Fruit fly (Drosophila melanogaster): ENCODE data around the gene Ir10a.

Ir10a gene

dm6 chrX:11347809-11348208, 36.8 kb upstream of the Ir10a start, which contains the start of the genes GCS1 and CG11756 (continued):
- no peak for TF ChIP-seq bigmax (GFP tag; optimal IDR thresholded peaks at IDR 0.05)

- TF ChIP-seq CG43689 (GFP tag; IDR thresholded peaks at IDR 0.05) (no peak), Fer2 (tag; optimal IDR thresholded peaks at IDR 0.05) (no peak), Med (GFP tag) (peak; percentile 20), Hr78 (GFP tag; optimal IDR thresholded peaks at IDR 0.05) (no peak), kni (GFP tag; optimal IDR thresholded peaks at IDR 0.05) (no peak), Taf1 (GFP tag; IDR thresholded peaks at IDR 0.05) (no peak), eve (GFP tag; optimal IDR thresholded peaks at IDR 0.05) (no peak), CG16815 (GFP tag; optimal IDR thresholded peaks at IDR 0.05) (no peak), CG12219 (GFP tag; optimal IDR thresholded peaks at IDR 0.05) (no peak), tgo (GFP tag; IDR thresholded peaks at IDR 0.05) (no peak), sug (tag; optimal IDR thresholded peaks at IDR 0.05) (peak; percentile 42), CG11696 (GFP tag; IDR thresholded peaks at IDR 0.05) (no peak), usp (GFP tag; optimal IDR thresholded peaks at IDR 0.05) (no peak), gem (tag; optimal IDR thresholded peaks at IDR 0.05) (peak; percentile 25), exex (tag; optimal IDR thresholded peaks at IDR 0.05) (peak; percentile 74), CG2129 (GFP tag; IDR thresholded peaks at IDR 0.05; ENCODE audit: partially characterized antibody) (no peak), mirr (GFP tag; optimal IDR thresholded peaks at IDR 0.05) (peak; percentile 10), CG18599 (GFP tag; optimal IDR thresholded peaks at IDR 0.05) (no peak)
Measured at dm6 chrX:11342771-11343170, 31.8 kb upstream of the Ir10a start.

- TF ChIP-seq tgo (GFP tag; IDR thresholded peaks at IDR 0.05): 0 out of 3 replicates have a peak, but pooled peaks have one; percentile 13
- no peak for TF ChIP-seq phol (tag; optimal IDR thresholded peaks at IDR 0.05)
- no peak for TF ChIP-seq seq (GFP tag; IDR thresholded peaks at IDR 0.05)
- TF ChIP-seq tap (tag; optimal IDR thresholded peaks at IDR 0.05): no peak
- no peak for TF ChIP-seq Atf-2 (GFP tag; optimal IDR thresholded peaks at IDR 0.05)
- TF ChIP-seq grau (tag; optimal IDR thresholded peaks at IDR 0.05): peak; percentile 72
- no peak for TF ChIP-seq hth (optimal IDR thresholded peaks at IDR 0.05)
- no peak for TF ChIP-seq zfh2 (GFP tag; optimal IDR thresholded peaks at IDR 0.05)
- 0 out of 2 replicates have a peak, but pooled peaks have one; percentile 5 for TF ChIP-seq CG32532 (GFP tag; IDR thresholded peaks at IDR 0.05)
- TF ChIP-seq chif (GFP tag; optimal IDR thresholded peaks at IDR 0.05): no peak
- TF ChIP-seq sr (GFP tag; IDR thresholded peaks at IDR 0.05): no peak
- TF ChIP-seq CG12769 (tag; optimal IDR thresholded peaks at IDR 0.05): peak; percentile 20
- no peak for TF ChIP-seq CG6254 (GFP tag; optimal IDR thresholded peaks at IDR 0.05)
- no peak for TF ChIP-seq danr (GFP tag; IDR thresholded peaks at IDR 0.05)
- no peak for TF ChIP-seq CG8478 (optimal IDR thresholded peaks at IDR 0.05)
- no peak for TF ChIP-seq CG17802 (tag; optimal IDR thresholded peaks at IDR 0.05)
- TF ChIP-seq HmgD (GFP tag; optimal IDR thresholded peaks at IDR 0.05): no peak
- no peak for TF ChIP-seq bigmax (GFP tag; optimal IDR thresholded peaks at IDR 0.05)
- no peak for TF ChIP-seq CG1603 (tag; optimal IDR thresholded peaks at IDR 0.05)
- TF ChIP-seq Scr (GFP tag; IDR thresholded peaks at IDR 0.05; ENCODE audit: partially characterized antibody): no peak
- TF ChIP-seq CG4617 (GFP tag; optimal IDR thresholded peaks at IDR 0.05; ENCODE audit: borderline replicate concordance): no peak
- TF ChIP-seq row (GFP tag; IDR thresholded peaks at IDR 0.05): peak; percentile 48
- no peak for TF ChIP-seq odd (GFP tag; optimal IDR thresholded peaks at IDR 0.05)
- no peak for TF ChIP-seq slp2 (GFP tag; optimal IDR thresholded peaks at IDR 0.05)
- no peak for TF ChIP-seq CG10366 (GFP tag; IDR thresholded peaks at IDR 0.05)
- no peak for TF ChIP-seq bsh (GFP tag; optimal IDR thresholded peaks at IDR 0.05)
- TF ChIP-seq lmd (GFP tag; IDR thresholded peaks at IDR 0.05): no peak
- no peak for TF ChIP-seq CG15696 (tag; optimal IDR thresholded peaks at IDR 0.05)
- no peak for TF ChIP-seq pum (GFP tag; optimal IDR thresholded peaks at IDR 0.05)
- no peak for TF ChIP-seq Hsf (GFP tag; optimal IDR thresholded peaks at IDR 0.05)
- TF ChIP-seq Drgx (GFP tag; IDR thresholded peaks at IDR 0.05): 0 out of 2 replicates have a peak, but pooled peaks have one; percentile 14
- no peak for TF ChIP-seq CG2116 (GFP tag; optimal IDR thresholded peaks at IDR 0.05)
Measured at dm6 chrX:11342168-11342567, 31.2 kb upstream of the Ir10a start.
